Worm (Caenorhabditis elegans) whole organism, L3 larva: ENCODE data around the gene twk-20.

Source experiments
- R02D3.7 ChIP-seq: fragments of 150-350 bp; optimal IDR thresholded peaks from 2 replicates; lab custom pipeline; 2014; ENCODE audit warnings: missing biosample characterization, missing genetic modification characterization
- nfya-1 ChIP-seq: sonication (generic microtip); optimal IDR thresholded peaks from 2 replicates; lab custom pipeline; 2017; ENCODE audit warnings: missing genetic modification characterization, mild to moderate bottlenecking, missing compliant biosample characterization, antibody characterized with exemption, moderate library complexity; ENCODE audit not compliant: insufficient read depth
- nhr-28 ChIP-seq: fragments of 150-350 bp; optimal IDR thresholded peaks from 2 replicates; lab custom pipeline; 2014; ENCODE audit warnings: missing biosample characterization, missing genetic modification characterization
- ztf-11 ChIP-seq: fragments of 150-350 bp; optimal IDR thresholded peaks from 2 replicates; lab custom pipeline; 2014; ENCODE audit warnings: missing biosample characterization, missing genetic modification characterization

DNA sequence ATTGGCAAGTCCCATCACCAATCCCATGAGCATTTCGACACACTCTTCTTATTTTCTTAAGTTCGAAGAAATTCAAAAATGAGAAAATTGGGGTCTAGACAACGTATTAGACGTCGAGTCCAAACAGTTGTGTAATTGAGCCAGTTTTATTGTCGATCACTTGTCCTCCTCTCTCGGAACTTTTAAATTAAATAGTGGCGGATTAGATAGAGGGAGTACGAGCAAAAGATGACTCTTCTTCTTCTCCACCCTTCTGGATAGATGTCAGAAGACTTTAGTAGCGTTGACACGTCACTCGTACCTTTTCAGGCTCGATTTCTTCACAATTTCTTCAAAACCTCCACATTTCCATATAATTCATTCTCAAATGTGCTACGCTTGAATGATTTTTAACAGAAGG lies 24.5 kb upstream of the twk-20 start:
- TF ChIP-seq R02D3.7 (tag; lab: Kevin White, UChicago), result no peak
- TF ChIP-seq nhr-28 (tag; lab: Kevin White, UChicago), result no peak
- no peak for TF ChIP-seq ztf-11
- TF ChIP-seq nfya-1 (tag; lab: Kevin White, UChicago), result no peak
